Worm (Caenorhabditis elegans): ENCODE data around the gene cisd-3.1.

- TF ChIP-seq dmd-4 (tag; optimal IDR thresholded peaks at IDR 0.05; ENCODE audit: borderline replicate concordance), result no peak
- no peak for TF ChIP-seq K02D7.2 (tag; optimal IDR thresholded peaks at IDR 0.05)
- no peak for TF ChIP-seq pqm-1 (tag; optimal IDR thresholded peaks at IDR 0.05)
- no peak for TF ChIP-seq sdc-2 (tag; optimal IDR thresholded peaks at IDR 0.05)
- TF ChIP-seq ama-1 (optimal IDR thresholded peaks at IDR 0.05), result no peak
- no peak for TF ChIP-seq pros-1 (tag; optimal IDR thresholded peaks at IDR 0.05)
- no peak for TF ChIP-seq lin-11 (tag; optimal IDR thresholded peaks at IDR 0.05)
Observed at ce11 chrIII:4587177-4587576, 44.5 kb downstream of the cisd-3.1 start, which contains the start of the genes F35G12.7 and smc-4.

Data from whole organism, late embryonic.